Fruit fly (Drosophila melanogaster) whole organism, embryonic: ENCODE results near the gene park.
A peak's percentile ranks its signal among the peaks of the same experiment; 100 is the strongest.

ENCODE experiments used
- Bdp1 ChIP-seq: fragments of 200-800 bp; sonication (Bioruptor generic); optimal IDR thresholded peaks from 3 replicates; lab custom pipeline; 2016; ENCODE audit warnings: missing biosample characterization, missing genetic modification characterization
- CG10366 ChIP-seq: fragments of 200-800 bp; sonication (Bioruptor generic); IDR thresholded peaks from 2 replicates; pipeline ENCODE4 v1.3.6; 2022; ENCODE audit warnings: missing biosample characterization, missing genetic modification characterization
- CG12155 ChIP-seq: fragments of 200-800 bp; sonication (Bioruptor generic); optimal IDR thresholded peaks from 3 replicates; lab custom pipeline; 2016; ENCODE audit warnings: missing biosample characterization, missing genetic modification characterization
- CG13894 ChIP-seq: fragments of 200-800 bp; sonication (Bioruptor generic); optimal IDR thresholded peaks from 3 replicates; lab custom pipeline; 2018; ENCODE audit warnings: missing biosample characterization, mild to moderate bottlenecking, missing genetic modification characterization, moderate library complexity
- CG15514 ChIP-seq: fragments of 200-800 bp; sonication (Bioruptor generic); optimal IDR thresholded peaks from 3 replicates; lab custom pipeline; 2017; ENCODE audit warnings: missing biosample characterization, missing genetic modification characterization, mild to moderate bottlenecking, moderate library complexity, missing genetic modification reagents
- CG17829 ChIP-seq: fragments of 200-800 bp; optimal IDR thresholded peaks from 2 replicates; lab custom pipeline; 2019; ENCODE audit warnings: missing biosample characterization, mild to moderate bottlenecking, missing genetic modification characterization, moderate library complexity
- CG1832 ChIP-seq: fragments of 200-800 bp; sonication (Bioruptor generic); optimal IDR thresholded peaks from 2 replicates; lab custom pipeline; 2017; ENCODE audit warnings: missing biosample characterization, mild to moderate bottlenecking, missing genetic modification characterization, inconsistent platforms
- CG18599 ChIP-seq: fragments of 200-800 bp; sonication (Bioruptor generic); optimal IDR thresholded peaks from 3 replicates; lab custom pipeline; 2017; ENCODE audit warnings: missing biosample characterization, missing genetic modification characterization, mild to moderate bottlenecking, moderate library complexity, missing genetic modification reagents
- CG2202 ChIP-seq: fragments of 200-800 bp; sonication (Bioruptor generic); optimal IDR thresholded peaks from 2 replicates; lab custom pipeline; 2018; ENCODE audit warnings: missing biosample characterization, mild to moderate bottlenecking, missing genetic modification characterization
- CG2875 ChIP-seq: fragments of 200-800 bp; sonication (Bioruptor generic); optimal IDR thresholded peaks from 2 replicates; lab custom pipeline; 2017; ENCODE audit warnings: missing biosample characterization, mild to moderate bottlenecking, missing genetic modification characterization, missing genetic modification reagents
- CG31388 ChIP-seq: fragments of 200-800 bp; sonication (Bioruptor generic); optimal IDR thresholded peaks from 2 replicates; lab custom pipeline; 2016; ENCODE audit warnings: missing biosample characterization, missing genetic modification characterization
- CG34376 ChIP-seq: fragments of 200-800 bp; sonication (Bioruptor generic); optimal IDR thresholded peaks from 2 replicates; lab custom pipeline; 2018; ENCODE audit warnings: missing biosample characterization, mild to moderate bottlenecking, missing genetic modification characterization
- CG4282 ChIP-seq: fragments of 200-800 bp; sonication (Bioruptor generic); optimal IDR thresholded peaks from 2 replicates; lab custom pipeline; 2016; ENCODE audit warnings: missing biosample characterization, missing genetic modification characterization
- CG6175 ChIP-seq: fragments of 200-800 bp; sonication (Bioruptor generic); IDR thresholded peaks from 3 replicates; pipeline ENCODE4 v1.3.6; 2022; ENCODE audit warnings: missing biosample characterization, missing genetic modification characterization
- CG6254 ChIP-seq: fragments of 200-800 bp; sonication (Bioruptor generic); optimal IDR thresholded peaks from 3 replicates; lab custom pipeline; 2017; ENCODE audit warnings: mild to moderate bottlenecking, missing biosample characterization, missing genetic modification reagents, missing genetic modification characterization
- CG6683 ChIP-seq: fragments of 200-800 bp; sonication (Bioruptor generic); optimal IDR thresholded peaks from 2 replicates; lab custom pipeline; 2017; ENCODE audit warnings: missing biosample characterization, mild to moderate bottlenecking, missing genetic modification characterization, missing genetic modification reagents
- CG6765 ChIP-seq: fragments of 200-800 bp; sonication (Bioruptor generic); optimal IDR thresholded peaks from 3 replicates; lab custom pipeline; 2017; ENCODE audit warnings: missing biosample characterization, mild to moderate bottlenecking, missing genetic modification characterization
- CG7556 ChIP-seq: fragments of 200-800 bp; sonication (Bioruptor generic); optimal IDR thresholded peaks from 2 replicates; lab custom pipeline; 2017; ENCODE audit warnings: missing biosample characterization, mild to moderate bottlenecking, missing genetic modification characterization
- Deaf1 ChIP-seq: fragments of 200-800 bp; optimal IDR thresholded peaks from 3 replicates; lab custom pipeline; 2019; ENCODE audit warnings: missing biosample characterization, mild to moderate bottlenecking, missing genetic modification characterization, moderate library complexity
- Med ChIP-seq: fragments of 200-800 bp; sonication (Bioruptor generic); peaks from one replicate; lab custom pipeline; 2016; ENCODE audit warnings: missing biosample characterization, missing genetic modification characterization, mild to moderate bottlenecking, inconsistent platforms, moderate library complexity
- NFAT ChIP-seq: fragments of 200-800 bp; sonication (Bioruptor generic); IDR thresholded peaks from 2 replicates; pipeline ENCODE4 v1.3.6; 2022; ENCODE audit warnings: missing biosample characterization, missing genetic modification characterization
- NfI ChIP-seq: fragments of 200-800 bp; sonication (Bioruptor generic); optimal IDR thresholded peaks from 3 replicates; lab custom pipeline; 2018; ENCODE audit warnings: missing biosample characterization, mild to moderate bottlenecking, missing genetic modification characterization, moderate library complexity
- Rfx ChIP-seq: fragments of 200-800 bp; sonication (Bioruptor generic); IDR thresholded peaks from 2 replicates; pipeline ENCODE4 v1.3.6; 2022; ENCODE audit warnings: missing biosample characterization, missing genetic modification characterization
- Taf1 ChIP-seq: fragments of 200-800 bp; sonication (Bioruptor generic); IDR thresholded peaks from 2 replicates; pipeline ENCODE4 v1.3.6; 2022; ENCODE audit warnings: missing biosample characterization, missing genetic modification characterization
- Trl ChIP-seq, 3 experiments: fragments of >200 bp in 2 of 3; fragments of 200-800 bp in 1 of 3; sonication (Bioruptor generic) in 1 of 3; optimal IDR thresholded peaks; 2 replicates in 1 of 3; 3 replicates in 2 of 3; lab custom pipeline; 2016 to 2017; ENCODE audit warnings: missing biosample characterization in 1 of 3, missing genetic modification characterization in 1 of 3
- abd-A ChIP-seq: fragments of 200-800 bp; sonication (Bioruptor generic); optimal IDR thresholded peaks from 3 replicates; lab custom pipeline; 2019; ENCODE audit warnings: missing biosample characterization, mild to moderate bottlenecking, missing genetic modification characterization, moderate library complexity
- ap ChIP-seq: fragments of 200-800 bp; sonication (Bioruptor generic); IDR thresholded peaks from 2 replicates; pipeline ENCODE4 v1.3.6; 2022; ENCODE audit warnings: missing biosample characterization, missing genetic modification characterization
- cg ChIP-seq: fragments of 200-800 bp; sonication (Bioruptor generic); optimal IDR thresholded peaks from 3 replicates; lab custom pipeline; 2019; ENCODE audit warnings: missing biosample characterization, mild to moderate bottlenecking, missing genetic modification characterization, moderate library complexity
- chinmo ChIP-seq: fragments of 200-800 bp; sonication (Bioruptor generic); IDR thresholded peaks from 4 replicates; pipeline ENCODE4 v1.3.6; 2022; ENCODE audit warnings: missing biosample characterization, missing genetic modification characterization; ENCODE audit not compliant: partially characterized antibody
- crol ChIP-seq: fragments of 200-800 bp; sonication (Bioruptor generic); IDR thresholded peaks from 2 replicates; pipeline ENCODE4 v1.3.6; 2022; ENCODE audit warnings: missing biosample characterization, missing genetic modification characterization
- cwo ChIP-seq: fragments of 200-800 bp; sonication (Bioruptor generic); optimal IDR thresholded peaks from 3 replicates; lab custom pipeline; 2017; ENCODE audit warnings: missing biosample characterization, missing genetic modification characterization, mild to moderate bottlenecking, moderate library complexity, missing genetic modification reagents
- ewg ChIP-seq: fragments of 200-800 bp; sonication (Bioruptor generic); optimal IDR thresholded peaks from 3 replicates; lab custom pipeline; 2017; ENCODE audit warnings: mild to moderate bottlenecking, missing biosample characterization, missing genetic modification reagents, missing genetic modification characterization
- fd96Cb ChIP-seq: fragments of 200-800 bp; sonication (Bioruptor generic); optimal IDR thresholded peaks from 2 replicates; lab custom pipeline; 2018; ENCODE audit warnings: missing biosample characterization, mild to moderate bottlenecking, missing genetic modification characterization, moderate library complexity
- gro ChIP-seq: fragments of 200-800 bp; sonication (Bioruptor generic); optimal IDR thresholded peaks from 2 replicates; lab custom pipeline; 2016; ENCODE audit warnings: missing biosample characterization, missing genetic modification characterization
- ham ChIP-seq: fragments of 200-800 bp; sonication (Bioruptor generic); IDR thresholded peaks from 2 replicates; pipeline ENCODE4 v1.3.6; 2022; ENCODE audit warnings: missing biosample characterization, missing genetic modification characterization
- her ChIP-seq: fragments of 200-800 bp; sonication (Bioruptor generic); optimal IDR thresholded peaks from 2 replicates; lab custom pipeline; 2016; ENCODE audit warnings: missing biosample characterization, missing genetic modification characterization
- onecut ChIP-seq: fragments of 200-800 bp; sonication (Bioruptor generic); IDR thresholded peaks from 2 replicates; pipeline ENCODE4 v1.3.6; 2022; ENCODE audit warnings: missing biosample characterization, missing genetic modification characterization
- ro ChIP-seq: fragments of 200-800 bp; sonication (Bioruptor generic); IDR thresholded peaks from 2 replicates; pipeline ENCODE4 v1.3.6; 2022; ENCODE audit warnings: missing biosample characterization, missing genetic modification characterization
- row ChIP-seq: fragments of 200-800 bp; sonication (Bioruptor generic); IDR thresholded peaks from 3 replicates; pipeline ENCODE4 v1.3.6; 2022; ENCODE audit warnings: missing biosample characterization, missing genetic modification characterization
- sc ChIP-seq, 3 experiments: fragments of >200 bp in 2 of 3; fragments of 200-800 bp in 1 of 3; sonication (Bioruptor generic) in 1 of 3; optimal IDR thresholded peaks; 2 replicates in 2 of 3; 3 replicates in 1 of 3; lab custom pipeline; 2017; ENCODE audit warnings: mild to moderate bottlenecking in 1 of 3, missing biosample characterization in 1 of 3, missing genetic modification characterization in 1 of 3, missing genetic modification reagents in 1 of 3
- scrt ChIP-seq: fragments of 200-800 bp; sonication (Bioruptor generic); optimal IDR thresholded peaks from 2 replicates; lab custom pipeline; 2018; ENCODE audit warnings: missing biosample characterization, mild to moderate bottlenecking, missing genetic modification characterization, moderate library complexity
- stwl ChIP-seq: fragments of 200-800 bp; sonication (Bioruptor generic); optimal IDR thresholded peaks from 3 replicates; lab custom pipeline; 2018; ENCODE audit warnings: missing biosample characterization, mild to moderate bottlenecking, missing genetic modification characterization, moderate library complexity
- wor ChIP-seq: fragments of 200-800 bp; sonication (Bioruptor generic); IDR thresholded peaks from 2 replicates; pipeline ENCODE4 v1.3.6; 2022; ENCODE audit warnings: missing biosample characterization, missing genetic modification characterization

park gene

DNA sequence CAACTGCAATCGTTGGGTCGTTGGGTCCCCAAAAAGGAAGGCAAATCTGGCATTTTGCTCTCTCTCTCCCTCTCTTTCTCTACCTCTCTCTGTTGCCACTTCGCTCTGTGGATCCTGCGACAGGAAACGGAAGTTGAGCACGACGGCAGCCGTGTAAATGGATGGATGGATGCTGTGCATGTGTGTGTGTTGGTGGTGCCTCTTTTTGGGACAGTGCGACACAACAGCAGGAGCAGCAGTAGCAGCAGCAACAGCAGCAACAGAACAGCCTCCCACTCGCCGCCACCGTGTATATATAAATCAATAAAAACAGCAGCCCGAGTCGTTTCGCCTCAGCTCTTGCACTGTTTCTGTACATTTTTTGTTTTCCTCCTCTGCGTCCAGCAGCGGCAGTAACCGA is 4.6 kb downstream of the park start (continued):
- TF ChIP-seq CG34376 (GFP tag; lab: Kevin White, UChicago) (peak; percentile 65), Taf1 (GFP tag; lab: Robert Waterston, UW) (no peak), CG1832 (GFP tag; lab: Kevin White, UChicago) (no peak)

DNA sequence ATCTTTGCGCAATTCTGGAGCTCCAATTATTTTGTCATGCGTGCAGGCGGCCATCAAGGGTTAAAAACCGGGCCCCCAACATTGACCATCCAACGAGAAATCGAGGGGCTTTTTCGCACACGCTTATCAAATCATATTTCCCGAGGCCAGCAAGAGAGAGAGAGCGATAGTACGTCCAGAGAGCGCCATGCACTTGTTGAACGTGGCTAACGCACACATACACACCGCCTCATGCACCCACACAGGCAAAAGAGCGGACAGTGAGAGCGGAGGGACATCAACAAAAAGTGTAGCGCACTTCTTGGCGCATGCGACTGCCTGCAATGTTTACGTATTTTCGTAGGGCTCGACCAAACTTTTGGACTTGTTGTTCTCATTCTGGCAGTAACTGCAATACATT is 10.2 kb downstream of the park start:
- peak; percentile 27 to 54 for TF ChIP-seq Trl (optimal IDR thresholded peaks at IDR 0.05; lab: Kevin White, UChicago)
- no peak for TF ChIP-seq Trl (GFP tag; optimal IDR thresholded peaks at IDR 0.05; lab: Kevin White, UChicago)
- peak; percentile 29 for TF ChIP-seq CG13894
- peak; percentile 99 for TF ChIP-seq scrt (GFP tag; lab: Kevin White, UChicago)
- peak; percentile 26 for TF ChIP-seq Med (GFP tag; lab: Kevin White, UChicago)
- 0 out of 4 replicates have a peak, but pooled peaks have one; percentile 15 for TF ChIP-seq chinmo (GFP tag; lab: Robert Waterston, UW)
- peak; percentile 23 for TF ChIP-seq cg
- TF ChIP-seq stwl (tag; lab: Kevin White, UChicago): no peak
- TF ChIP-seq ham (GFP tag; lab: Robert Waterston, UW): no peak
- peak; percentile 30 for TF ChIP-seq ewg (GFP tag; lab: Kevin White, UChicago)

DNA sequence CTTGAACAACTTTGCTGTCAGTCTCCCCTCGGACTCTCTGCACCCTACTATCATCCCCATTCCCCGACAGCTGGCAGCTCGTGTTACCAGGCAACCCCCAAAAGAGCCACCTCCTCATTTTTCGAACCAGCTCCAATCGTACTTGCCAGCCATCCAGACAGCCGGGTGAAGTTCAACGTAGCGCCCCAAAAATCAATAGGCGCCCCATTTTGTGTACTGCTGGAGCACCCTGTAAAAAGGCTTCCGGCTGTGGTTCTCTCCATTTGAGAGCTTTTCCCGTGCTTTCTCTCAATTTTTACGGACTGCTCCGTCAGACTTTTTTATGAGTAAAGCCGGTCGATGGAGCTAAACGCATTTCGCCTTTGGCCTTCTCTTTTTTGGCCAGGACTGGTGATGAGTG is 11.0 kb downstream of the park start:
- TF ChIP-seq CG18599 (GFP tag; lab: Kevin White, UChicago) (peak; percentile 3), NfI (GFP tag; lab: Kevin White, UChicago) (no peak), scrt (GFP tag; lab: Kevin White, UChicago) (peak; percentile 62), CG6175 (GFP tag; lab: Robert Waterston, UW) (no peak), CG15514 (GFP tag; lab: Kevin White, UChicago) (peak; percentile 97), CG10366 (GFP tag; lab: Robert Waterston, UW) (peak; percentile 33; the same call in 1 of the 2 replicates), CG6683 (GFP tag; lab: Kevin White, UChicago) (no peak), Rfx (peak; percentile 28; the same call in 1 of the 2 replicates), onecut (GFP tag; lab: Robert Waterston, UW) (peak; percentile 97), crol (GFP tag; lab: Robert Waterston, UW) (no peak), CG31388 (GFP tag; lab: Kevin White, UChicago) (no peak), abd-A (peak; percentile 55), row (GFP tag; lab: Robert Waterston, UW) (peak; percentile 38; the same call in 1 of the 3 replicates), Trl (optimal IDR thresholded peaks at IDR 0.05; lab: Kevin White, UChicago) (peak in 1 of 2 experiments; percentile 27), Trl (GFP tag; optimal IDR thresholded peaks at IDR 0.05; lab: Kevin White, UChicago) (no peak), Med (GFP tag; lab: Kevin White, UChicago) (peak; percentile 57), Bdp1 (GFP tag; lab: Kevin White, UChicago) (no peak), CG6765 (GFP tag; lab: Kevin White, UChicago) (peak; percentile 13), CG13894 (peak; percentile 25), Deaf1 (tag; lab: Kevin White, UChicago) (peak; percentile 13)

DNA sequence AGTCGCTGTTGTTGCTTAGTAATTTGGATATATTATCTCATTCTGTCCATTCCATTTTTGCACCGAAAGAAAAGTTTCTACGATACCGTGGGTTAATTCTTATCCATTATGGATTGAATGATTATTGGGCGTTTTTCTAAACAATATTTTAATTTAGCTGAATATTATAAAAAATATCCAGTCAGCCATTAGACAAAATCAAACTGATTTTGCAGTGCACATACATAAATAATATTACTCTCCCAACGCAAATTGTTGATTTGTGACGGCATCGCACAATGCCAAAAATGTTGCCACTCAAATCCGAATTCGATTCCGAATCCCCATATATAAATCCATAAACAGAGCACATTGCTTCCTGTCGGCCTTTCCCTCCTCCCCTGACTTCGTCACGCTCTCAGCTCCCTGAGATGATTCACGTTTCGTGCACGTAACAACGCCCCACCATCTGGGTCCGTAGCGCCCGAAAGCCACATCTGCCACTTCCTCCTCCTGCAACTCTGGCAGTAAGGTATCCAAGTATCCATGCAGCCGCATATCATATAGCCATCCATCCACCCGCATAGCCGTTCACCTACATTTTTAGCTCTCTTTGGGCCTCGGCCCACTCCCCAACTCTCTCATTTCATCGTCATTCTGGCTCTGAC is 19.6 kb downstream of the park start:
- TF ChIP-seq CG2875 (no peak), her (GFP tag; lab: Kevin White, UChicago) (no peak), CG4282 (GFP tag; lab: Kevin White, UChicago) (no peak), CG7556 (GFP tag; lab: Kevin White, UChicago) (peak; percentile 66), fd96Cb (tag; lab: Kevin White, UChicago) (peak; percentile 5), CG17829 (no peak), gro (GFP tag; lab: Kevin White, UChicago) (peak; percentile 30), CG6254 (no peak), wor (GFP tag; lab: Robert Waterston, UW) (no peak), ap (0 out of 2 replicates have a peak, but pooled peaks have one; percentile 35), ro (0 out of 2 replicates have a peak, but pooled peaks have one; percentile 11), cwo (GFP tag; lab: Kevin White, UChicago) (peak; percentile 59), CG2202 (tag; lab: Kevin White, UChicago) (no peak), NFAT (GFP tag; lab: Robert Waterston, UW) (peak; percentile 81), sc (optimal IDR thresholded peaks at IDR 0.05; lab: Kevin White, UChicago) (no peak), sc (GFP tag; optimal IDR thresholded peaks at IDR 0.05; lab: Kevin White, UChicago) (no peak), CG12155 (GFP tag; lab: Kevin White, UChicago) (peak; percentile 73)
